Fruit fly (Drosophila melanogaster) whole organism, adult: ENCODE results near the gene Gclm.
A peak's percentile ranks its signal among the peaks of the same experiment; 100 is the strongest.

Experiments used
- CG11617 ChIP-seq: fragments of 200-800 bp; sonication (Bioruptor generic); optimal IDR thresholded peaks from 2 replicates; lab custom pipeline; 2017; ENCODE audit warnings: mild to moderate bottlenecking, missing biosample characterization, missing genetic modification reagents, missing genetic modification characterization
- CG12768 ChIP-seq: fragments of 200-800 bp; sonication (Bioruptor generic); optimal IDR thresholded peaks from 2 replicates; lab custom pipeline; 2017; ENCODE audit warnings: missing biosample characterization, missing genetic modification characterization, mild to moderate bottlenecking, moderate library complexity, missing genetic modification reagents
- CG14711 ChIP-seq: fragments of 200-800 bp; sonication (Bioruptor generic); optimal IDR thresholded peaks from 2 replicates; lab custom pipeline; 2018; ENCODE audit warnings: missing biosample characterization, mild to moderate bottlenecking, missing genetic modification characterization, moderate library complexity
- CG1620 ChIP-seq: fragments of 200-800 bp; sonication (Bioruptor generic); optimal IDR thresholded peaks from 2 replicates; lab custom pipeline; 2016; ENCODE audit warnings: missing biosample characterization, missing genetic modification characterization
- CG33017 ChIP-seq: fragments of 200-800 bp; sonication (Bioruptor generic); optimal IDR thresholded peaks from 2 replicates; lab custom pipeline; 2018; ENCODE audit warnings: missing biosample characterization, mild to moderate bottlenecking, missing genetic modification characterization, moderate library complexity
- CG5204 ChIP-seq: fragments of 200-800 bp; sonication (Bioruptor generic); optimal IDR thresholded peaks from 2 replicates; lab custom pipeline; 2016; ENCODE audit warnings: missing biosample characterization, missing genetic modification characterization
- CG7045 ChIP-seq: fragments of 200-800 bp; sonication (Bioruptor generic); optimal IDR thresholded peaks from 2 replicates; lab custom pipeline; 2017; ENCODE audit warnings: missing biosample characterization, mild to moderate bottlenecking, missing genetic modification characterization
- CG7101 ChIP-seq: fragments of 200-800 bp; sonication (Bioruptor generic); optimal IDR thresholded peaks from 2 replicates; lab custom pipeline; 2018; ENCODE audit warnings: missing biosample characterization, mild to moderate bottlenecking, missing genetic modification characterization, moderate library complexity
- Clk ChIP-seq: fragments of 200-800 bp; sonication (Bioruptor generic); optimal IDR thresholded peaks from 2 replicates; lab custom pipeline; 2017; ENCODE audit warnings: missing biosample characterization, missing genetic modification characterization
- Crg-1 ChIP-seq: fragments of 200-800 bp; sonication (Bioruptor generic); optimal IDR thresholded peaks from 2 replicates; lab custom pipeline; 2016; ENCODE audit warnings: missing biosample characterization, missing genetic modification characterization
- Hr96 ChIP-seq: fragments of 200-800 bp; sonication (Bioruptor generic); optimal IDR thresholded peaks from 2 replicates; lab custom pipeline; 2016; ENCODE audit warnings: missing biosample characterization, missing genetic modification characterization
- Mnt ChIP-seq: fragments of 200-800 bp; sonication (Bioruptor generic); optimal IDR thresholded peaks from 2 replicates; lab custom pipeline; 2016; ENCODE audit warnings: missing biosample characterization, mild to moderate bottlenecking, missing genetic modification characterization
- bab1 ChIP-seq: fragments of 200-800 bp; sonication (Bioruptor generic); optimal IDR thresholded peaks from 3 replicates; lab custom pipeline; 2019; ENCODE audit warnings: missing biosample characterization, mild to moderate bottlenecking, missing genetic modification characterization, moderate library complexity
- cic ChIP-seq: fragments of 200-800 bp; sonication (Bioruptor generic); optimal IDR thresholded peaks from 2 replicates; lab custom pipeline; 2017; ENCODE audit warnings: missing biosample characterization, mild to moderate bottlenecking, missing genetic modification characterization, moderate library complexity
- cnc ChIP-seq, 2 experiments: fragments of >200 bp; optimal IDR thresholded peaks; 2 replicates each; lab custom pipeline; 2017
- kay ChIP-seq: fragments of 200-800 bp; sonication (Bioruptor generic); peaks from one replicate; lab custom pipeline; 2016; ENCODE audit warnings: missing biosample characterization, missing genetic modification characterization, borderline replicate concordance
- ovo ChIP-seq: fragments of 200-800 bp; sonication (Bioruptor generic); optimal IDR thresholded peaks from 2 replicates; lab custom pipeline; 2016; ENCODE audit warnings: missing biosample characterization, missing genetic modification characterization
- pad ChIP-seq: fragments of 200-800 bp; sonication (Bioruptor generic); optimal IDR thresholded peaks from 3 replicates; lab custom pipeline; 2017; ENCODE audit warnings: missing biosample characterization, missing genetic modification characterization, mild to moderate bottlenecking, moderate library complexity, missing genetic modification reagents
- tj ChIP-seq: fragments of 200-800 bp; sonication (Bioruptor generic); optimal IDR thresholded peaks from 3 replicates; lab custom pipeline; 2017; ENCODE audit warnings: missing biosample characterization, mild to moderate bottlenecking, missing genetic modification characterization, moderate library complexity
- toe ChIP-seq: fragments of 200-800 bp; sonication (Bioruptor generic); optimal IDR thresholded peaks from 2 replicates; lab custom pipeline; 2016; ENCODE audit warnings: missing biosample characterization, missing genetic modification characterization

Gene Gclm

DNA sequence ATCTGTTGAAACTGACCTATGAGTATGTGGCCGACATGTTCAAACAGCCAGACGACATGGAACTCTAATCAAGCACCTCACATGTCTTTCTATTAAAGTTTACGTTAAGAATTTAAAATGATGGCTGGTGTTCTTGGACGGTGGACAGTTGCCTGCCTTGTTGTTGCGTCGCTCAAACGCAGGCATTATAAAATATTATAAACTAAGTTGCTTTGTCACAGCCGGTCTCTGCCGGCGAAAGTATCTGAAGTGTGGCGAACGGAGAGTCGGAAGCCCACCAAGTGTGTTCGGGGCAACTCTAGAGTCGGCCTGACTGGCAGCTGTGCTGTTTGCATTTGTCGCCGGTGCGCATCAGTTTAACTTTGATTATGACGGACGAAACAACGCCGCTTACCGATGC lies 8.3 kb upstream of the Gclm start, which contains the start of gene cd:
cd (plus strand) TSS at position 301 of the 400 bp plus-strand sequence.
- no peak for TF ChIP-seq Mnt (GFP tag; lab: Kevin White, UChicago)
- no peak for TF ChIP-seq cnc (optimal IDR thresholded peaks at IDR 0.05; lab: Kevin White, UChicago)
- no peak for TF ChIP-seq ovo (GFP tag; lab: Kevin White, UChicago)

DNA sequence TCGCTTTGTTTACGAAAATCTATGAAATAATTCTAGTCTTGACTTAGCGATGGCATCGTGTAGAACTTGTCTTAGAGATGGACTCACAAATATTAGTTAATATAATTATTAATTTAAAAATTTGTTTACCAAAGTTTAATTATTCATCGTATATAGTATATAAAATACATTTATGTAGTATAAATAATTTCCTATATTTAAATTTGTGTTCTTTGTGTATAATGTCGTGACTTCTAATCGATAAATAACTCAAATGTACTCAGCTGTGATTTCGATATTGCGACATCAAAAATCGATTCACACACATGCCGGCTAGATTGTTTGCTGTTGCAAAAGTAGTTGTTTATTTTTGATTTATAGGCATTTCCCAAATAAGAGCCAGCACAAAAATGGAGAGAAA lies 4.0 kb upstream of the Gclm start, which contains the start of the genes wfs1 and Nup133:
wfs1 (minus strand) TSS at position 70 of the 400 bp plus-strand sequence.
Nup133 (plus strand) TSS at position 297 of the 400 bp plus-strand sequence.
- TF ChIP-seq CG33017 (tag; lab: Kevin White, UChicago) (peak; percentile 66), CG1620 (GFP tag; lab: Kevin White, UChicago) (peak; percentile 8), Mnt (GFP tag; lab: Kevin White, UChicago) (peak; percentile 17), Crg-1 (GFP tag; lab: Kevin White, UChicago) (peak; percentile 26), kay (no peak), CG11617 (GFP tag; lab: Kevin White, UChicago) (peak; percentile 77), cnc (optimal IDR thresholded peaks at IDR 0.05; lab: Kevin White, UChicago) (no peak), Hr96 (GFP tag; lab: Kevin White, UChicago) (no peak), bab1 (GFP tag; lab: Kevin White, UChicago) (peak; percentile 80), Clk (GFP tag; lab: Kevin White, UChicago) (no peak), tj (GFP tag; lab: Kevin White, UChicago) (peak; percentile 39), toe (peak; percentile 28), CG7101 (tag; lab: Kevin White, UChicago) (peak; percentile 90), CG12768 (peak; percentile 51), pad (GFP tag; lab: Kevin White, UChicago) (peak; percentile 51), CG5204 (GFP tag; lab: Kevin White, UChicago) (no peak), ovo (GFP tag; lab: Kevin White, UChicago) (peak; percentile 12), CG14711 (tag; lab: Kevin White, UChicago) (peak; percentile 82), CG7045 (GFP tag; lab: Kevin White, UChicago) (peak; percentile 66), cic (GFP tag; lab: Kevin White, UChicago) (no peak)

DNA sequence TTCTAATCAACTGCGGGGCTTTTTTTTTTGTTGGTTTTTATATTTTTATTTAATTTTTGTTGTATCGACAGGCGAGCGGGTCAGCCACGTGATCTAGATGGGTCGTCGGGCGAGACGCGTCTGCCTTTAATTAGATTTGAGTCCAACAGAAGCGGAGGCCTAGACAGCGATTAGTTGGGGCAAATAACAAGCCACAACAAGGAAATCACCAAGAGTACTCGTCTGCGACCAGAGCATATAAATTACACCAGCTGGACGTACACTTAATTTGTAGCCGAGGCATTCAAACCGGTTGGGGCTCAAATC lies 1.4 kb downstream of the Gclm start:
- TF ChIP-seq CG14711 (tag; lab: Kevin White, UChicago) (no peak), pad (GFP tag; lab: Kevin White, UChicago) (no peak), CG11617 (GFP tag; lab: Kevin White, UChicago) (no peak), bab1 (GFP tag; lab: Kevin White, UChicago) (no peak), CG12768 (no peak), toe (no peak), Clk (GFP tag; lab: Kevin White, UChicago) (no peak)

DNA sequence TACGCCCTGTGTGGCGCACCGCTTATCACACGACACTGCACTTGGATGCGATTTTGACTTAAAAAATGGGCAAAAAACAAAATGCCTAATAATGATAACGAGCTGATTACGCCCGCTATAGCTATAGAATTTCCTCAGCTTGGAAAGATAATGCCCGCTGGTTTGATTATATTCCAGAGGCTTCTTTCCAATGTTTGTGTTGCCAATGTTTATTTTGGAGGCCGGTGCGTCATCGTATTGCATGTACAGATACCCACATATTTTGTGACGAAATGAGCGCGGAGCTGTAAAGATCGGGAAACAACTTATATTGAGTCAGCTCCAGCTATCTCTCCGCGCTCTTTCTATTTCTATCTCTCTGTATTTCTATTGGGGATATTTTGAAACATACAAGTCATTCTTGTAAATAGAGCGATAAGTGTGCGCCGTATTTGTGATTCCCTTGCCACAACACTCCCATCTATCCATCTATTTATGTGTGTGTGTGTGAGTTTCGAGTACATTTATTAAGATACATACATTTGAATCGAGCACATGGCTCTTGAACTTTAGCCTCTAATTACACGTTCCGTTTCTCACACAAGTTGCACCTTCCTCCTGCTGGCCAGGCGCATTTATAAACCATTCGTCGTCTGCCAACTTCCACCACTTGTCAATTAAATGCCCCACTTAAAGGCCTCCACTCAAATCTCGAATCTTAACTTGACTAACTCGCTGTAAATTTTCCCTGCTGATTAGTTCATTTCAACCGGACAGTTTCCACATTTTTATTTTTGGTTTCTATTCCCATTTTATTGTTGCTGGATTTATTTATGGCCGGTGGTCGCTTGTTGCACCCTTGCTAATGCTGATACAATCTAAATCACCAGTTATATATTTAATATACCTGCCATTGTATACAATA lies 2.0 kb downstream of the Gclm start:
- TF ChIP-seq tj (GFP tag; lab: Kevin White, UChicago), result no peak
- no peak for TF ChIP-seq bab1 (GFP tag; lab: Kevin White, UChicago)
- peak; percentile 0 for TF ChIP-seq Clk (GFP tag; lab: Kevin White, UChicago)
- peak; percentile 14 for TF ChIP-seq Mnt (GFP tag; lab: Kevin White, UChicago)
- no peak for TF ChIP-seq ovo (GFP tag; lab: Kevin White, UChicago)
- peak; percentile 73 for TF ChIP-seq cic (GFP tag; lab: Kevin White, UChicago)
- peak; percentile 95 for TF ChIP-seq kay
- TF ChIP-seq CG7045 (GFP tag; lab: Kevin White, UChicago), result peak; percentile 41
- TF ChIP-seq CG11617 (GFP tag; lab: Kevin White, UChicago), result no peak
- TF ChIP-seq CG33017 (tag; lab: Kevin White, UChicago), result peak; percentile 3
- TF ChIP-seq CG14711 (tag; lab: Kevin White, UChicago), result no peak
- peak; percentile 60 for TF ChIP-seq CG12768
- peak; percentile 13 to 91 for TF ChIP-seq cnc (optimal IDR thresholded peaks at IDR 0.05; lab: Kevin White, UChicago)
- no peak for TF ChIP-seq toe
- TF ChIP-seq CG1620 (GFP tag; lab: Kevin White, UChicago), result no peak
- peak; percentile 21 for TF ChIP-seq Hr96 (GFP tag; lab: Kevin White, UChicago)
- TF ChIP-seq Crg-1 (GFP tag; lab: Kevin White, UChicago), result no peak
- no peak for TF ChIP-seq pad (GFP tag; lab: Kevin White, UChicago)
- TF ChIP-seq CG7101 (tag; lab: Kevin White, UChicago), result peak; percentile 23
- no peak for TF ChIP-seq CG5204 (GFP tag; lab: Kevin White, UChicago)

DNA sequence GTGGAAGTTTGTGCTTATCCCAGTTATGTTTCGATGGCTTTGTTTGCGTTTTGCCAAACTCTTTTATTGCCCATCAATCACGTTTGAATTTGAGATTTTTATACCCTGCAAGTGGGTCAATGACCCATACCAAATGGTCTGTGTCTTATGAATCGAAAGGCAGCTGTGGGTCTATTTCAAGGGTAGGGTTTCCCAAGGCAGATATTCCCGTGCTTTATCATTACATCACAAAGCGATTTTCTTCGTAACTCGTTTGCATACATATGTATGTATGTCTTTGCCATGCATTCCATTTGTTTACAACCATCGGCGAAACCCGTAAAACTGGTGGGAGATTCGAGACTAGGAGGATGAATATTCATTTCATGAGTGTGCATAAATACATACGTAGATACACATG lies 10.9 kb downstream of the Gclm start:
- TF ChIP-seq CG1620 (GFP tag; lab: Kevin White, UChicago) (no peak), Mnt (GFP tag; lab: Kevin White, UChicago) (no peak), tj (GFP tag; lab: Kevin White, UChicago) (no peak), ovo (GFP tag; lab: Kevin White, UChicago) (no peak), Clk (GFP tag; lab: Kevin White, UChicago) (no peak)

DNA sequence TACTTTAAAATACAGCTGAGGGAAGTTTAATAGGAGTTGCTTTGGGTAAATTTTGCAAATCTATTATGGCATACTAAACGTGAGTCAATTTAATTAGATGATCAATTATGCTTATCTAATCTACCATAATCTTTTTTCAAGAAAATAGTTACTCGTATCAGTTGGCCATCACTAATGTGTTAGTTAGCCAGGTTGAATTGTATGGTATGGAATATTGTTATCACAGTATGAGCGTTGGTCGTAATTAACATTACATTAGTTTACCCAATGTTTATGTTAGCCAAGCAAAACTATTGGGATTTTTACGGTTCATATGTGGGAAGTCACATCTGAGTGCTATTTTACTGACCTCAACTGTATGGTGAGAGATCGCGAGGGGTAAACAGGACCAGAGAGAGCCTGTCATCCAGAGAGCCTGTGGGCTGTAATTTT lies 12.8 kb downstream of the Gclm start:
- no peak for TF ChIP-seq ovo (GFP tag; lab: Kevin White, UChicago)
- TF ChIP-seq CG12768, result no peak
- TF ChIP-seq CG5204 (GFP tag; lab: Kevin White, UChicago), result no peak
- TF ChIP-seq kay, result no peak
- TF ChIP-seq CG1620 (GFP tag; lab: Kevin White, UChicago), result no peak
- no peak for TF ChIP-seq cic (GFP tag; lab: Kevin White, UChicago)
- TF ChIP-seq CG7045 (GFP tag; lab: Kevin White, UChicago), result no peak
- TF ChIP-seq toe, result no peak
- no peak for TF ChIP-seq Crg-1 (GFP tag; lab: Kevin White, UChicago)
- TF ChIP-seq Hr96 (GFP tag; lab: Kevin White, UChicago), result no peak
- no peak for TF ChIP-seq CG14711 (tag; lab: Kevin White, UChicago)
